Fruit fly (Drosophila melanogaster): ENCODE data around the gene CG9449.

dm6 chr3L:19497623-19498022 lies at the start of gene CG9449:
- TF ChIP-seq CG11617 (GFP tag; optimal IDR thresholded peaks at IDR 0.05) (no peak), cnc (optimal IDR thresholded peaks at IDR 0.05) (no peak), CG7101 (tag; optimal IDR thresholded peaks at IDR 0.05) (no peak), toe (GFP tag; optimal IDR thresholded peaks at IDR 0.05) (no peak), CG5204 (GFP tag; optimal IDR thresholded peaks at IDR 0.05) (no peak), CG14711 (tag; optimal IDR thresholded peaks at IDR 0.05) (no peak), Mnt (GFP tag; optimal IDR thresholded peaks at IDR 0.05) (no peak), CG12768 (GFP tag; optimal IDR thresholded peaks at IDR 0.05) (no peak), CG33017 (tag; optimal IDR thresholded peaks at IDR 0.05) (no peak), cic (GFP tag; optimal IDR thresholded peaks at IDR 0.05) (no peak)

Measured in whole organism, adult.